Fruit fly (Drosophila melanogaster): ENCODE data around the gene CG9837.

The CG9837 gene

DNA sequence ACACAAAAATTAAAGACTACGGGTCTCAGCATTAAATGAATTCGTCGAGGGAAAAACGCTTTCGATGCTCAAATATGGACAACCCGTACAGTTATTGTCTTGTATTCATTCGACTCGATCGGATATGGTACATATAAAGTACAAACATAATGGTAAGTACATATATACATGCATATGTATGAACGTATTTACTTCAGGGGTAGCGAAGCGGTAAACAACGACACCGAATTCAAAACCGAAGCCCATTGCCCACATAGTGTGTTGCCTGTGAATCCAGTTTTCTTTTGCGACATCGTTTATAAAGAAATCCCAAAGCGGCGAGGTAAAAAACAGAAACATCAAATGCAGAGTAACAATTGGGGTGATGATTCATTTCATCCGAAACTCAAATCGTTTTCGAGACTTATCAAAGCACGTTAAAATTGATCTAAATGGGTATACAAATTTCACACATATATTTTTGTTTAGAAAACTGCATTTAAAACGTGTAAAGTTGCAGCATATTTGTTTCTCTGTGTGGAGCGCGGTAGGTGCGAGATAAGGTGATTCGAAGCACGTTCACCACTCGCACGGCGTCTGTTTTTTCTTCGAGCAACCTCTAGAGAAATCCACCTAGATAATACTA, 925 bp downstream of the CG9837 start:
- no peak for TF ChIP-seq CG8478 (optimal IDR thresholded peaks at IDR 0.05)
- TF ChIP-seq CTCF (optimal IDR thresholded peaks at IDR 0.05): no peak

DNA sequence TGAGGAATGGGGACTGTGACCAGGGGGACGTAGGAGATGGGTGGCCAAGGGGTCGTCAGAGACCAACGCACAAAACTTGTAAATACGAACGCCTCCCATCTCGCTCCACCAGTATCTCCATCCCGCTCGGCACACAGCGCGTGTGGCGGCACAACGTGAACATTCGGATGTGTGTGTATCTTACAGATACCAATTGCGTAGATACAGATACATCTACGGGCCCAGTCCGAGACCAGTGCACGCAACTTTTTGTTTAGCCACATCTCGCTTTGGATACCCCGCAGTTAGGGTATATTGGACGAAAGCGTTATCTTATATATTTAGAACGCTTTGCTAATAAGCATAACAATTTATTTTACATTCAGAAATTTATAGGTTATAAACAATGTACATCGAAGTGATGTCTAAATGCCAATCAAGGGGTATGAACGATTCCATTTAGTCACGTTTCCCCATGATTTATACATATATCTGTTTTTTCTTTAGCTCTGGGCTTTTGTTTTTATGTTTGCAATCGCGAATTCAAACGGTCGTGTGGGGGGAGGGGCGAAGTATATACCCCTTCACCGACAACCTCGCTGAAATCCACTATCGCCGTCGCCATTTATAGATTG, 1.9 kb downstream of the CG9837 start:
- TF ChIP-seq CTCF (optimal IDR thresholded peaks at IDR 0.05): no peak
- TF ChIP-seq CG8478 (optimal IDR thresholded peaks at IDR 0.05): no peak

DNA sequence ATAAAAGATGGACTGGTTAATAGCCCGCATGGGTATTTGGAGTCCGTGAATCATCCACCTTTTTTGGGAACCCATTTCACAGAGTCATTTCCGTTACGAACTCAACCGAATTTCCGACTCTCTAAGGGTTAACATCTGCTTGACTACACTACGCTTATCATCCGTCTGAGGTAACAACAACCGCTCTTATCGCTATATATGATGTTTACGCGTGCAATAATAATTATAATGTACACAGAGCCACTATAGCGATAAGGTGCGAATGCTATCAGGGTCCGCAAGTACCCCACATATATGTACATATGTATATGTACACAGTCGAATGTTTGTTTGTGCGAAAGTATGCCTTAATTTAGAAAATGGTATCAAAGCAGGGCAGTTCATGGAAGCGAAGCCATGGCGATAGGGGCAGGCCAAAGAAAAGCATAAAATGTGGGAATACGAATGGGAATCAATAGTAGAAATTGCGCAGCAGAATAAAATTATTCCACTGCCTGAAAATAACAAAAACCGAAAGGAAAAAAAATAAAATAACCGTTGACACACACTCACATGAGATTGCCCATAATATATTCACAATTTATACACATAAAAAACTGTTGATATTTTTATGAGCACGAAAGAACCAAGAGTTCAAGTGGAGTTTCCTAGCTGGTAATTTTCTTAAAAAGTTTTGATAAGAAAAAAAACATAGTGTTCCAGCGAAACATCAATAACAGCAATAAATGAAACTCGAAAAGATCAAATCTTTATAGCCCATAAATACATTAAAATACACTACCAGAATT, 2.8 kb downstream of the CG9837 start:
- TF ChIP-seq CTCF (optimal IDR thresholded peaks at IDR 0.05) (no peak), CG8478 (optimal IDR thresholded peaks at IDR 0.05) (no peak)

DNA sequence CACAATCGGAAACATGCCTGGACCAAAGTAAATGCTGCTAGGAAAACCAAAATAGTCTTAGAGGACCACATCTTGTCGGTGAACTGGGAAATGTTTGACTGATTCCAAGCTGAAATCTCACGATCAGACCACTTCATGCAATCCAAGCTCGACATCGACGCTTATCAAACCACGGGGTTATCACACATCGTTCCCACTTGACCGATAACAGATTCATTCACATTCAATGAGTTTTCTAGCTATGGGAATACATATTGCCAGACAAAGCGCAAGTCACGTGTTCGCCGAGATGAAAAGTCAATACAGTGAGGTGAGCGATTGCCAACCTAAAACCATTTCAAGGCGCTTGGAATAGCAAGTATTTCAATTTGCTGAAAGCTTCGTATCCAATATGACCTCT, 3.7 kb downstream of the CG9837 start:
- TF ChIP-seq CG8478 (optimal IDR thresholded peaks at IDR 0.05) (no peak), CTCF (optimal IDR thresholded peaks at IDR 0.05) (no peak)

DNA sequence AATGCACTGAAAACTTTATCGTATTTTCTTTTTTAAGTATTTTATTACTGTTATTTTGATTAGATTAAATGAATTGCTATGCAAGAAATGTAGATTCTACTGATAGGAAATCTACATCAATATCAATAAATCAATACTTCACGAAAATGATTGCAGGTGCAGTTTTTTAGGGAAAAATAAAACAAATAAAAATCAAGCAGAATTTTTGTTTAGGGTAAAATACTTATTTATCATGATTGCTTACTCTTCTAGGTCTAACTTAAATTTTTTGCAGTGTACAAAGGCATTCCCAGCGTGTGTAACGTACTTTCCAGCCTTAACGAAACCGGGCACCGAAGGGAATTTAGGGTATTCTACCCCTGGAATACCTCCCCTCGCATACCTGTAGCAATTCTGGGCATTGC, 4.9 kb downstream of the CG9837 start:
- no peak for TF ChIP-seq CTCF (optimal IDR thresholded peaks at IDR 0.05)
- TF ChIP-seq CG8478 (optimal IDR thresholded peaks at IDR 0.05): no peak

DNA sequence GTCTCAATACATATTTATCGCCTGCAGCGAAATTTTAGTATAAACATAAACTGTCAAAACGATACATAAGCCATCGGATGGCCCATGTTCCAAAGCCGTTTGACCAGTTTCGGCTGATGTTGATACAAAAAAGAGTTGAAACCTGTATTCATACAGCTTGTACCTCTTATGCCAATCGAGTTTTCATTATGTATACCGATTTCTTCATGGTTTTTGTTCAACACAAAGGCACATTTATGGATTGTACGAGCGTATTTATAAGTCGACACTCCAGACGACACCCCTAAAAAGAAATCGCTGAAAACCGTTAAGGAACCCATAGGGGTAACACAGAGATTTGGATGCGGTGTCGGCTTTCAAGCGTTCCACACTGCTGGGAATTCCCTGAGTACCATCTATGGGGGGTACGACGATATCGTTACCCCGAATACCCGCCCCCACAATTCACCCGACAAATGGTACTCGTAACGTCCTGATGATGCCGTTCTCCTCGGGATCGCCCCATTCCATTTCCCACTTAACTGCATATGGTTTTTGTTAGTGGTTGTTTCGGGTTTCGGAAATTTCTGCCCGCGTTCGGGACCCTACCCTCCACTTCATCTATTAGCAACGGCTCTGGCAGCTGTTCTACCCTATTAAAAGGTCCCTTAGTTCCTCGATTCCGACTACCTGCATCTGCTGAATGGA, 5.4 kb downstream of the CG9837 start:
- TF ChIP-seq CG8478 (optimal IDR thresholded peaks at IDR 0.05): no peak
- no peak for TF ChIP-seq CTCF (optimal IDR thresholded peaks at IDR 0.05)

DNA sequence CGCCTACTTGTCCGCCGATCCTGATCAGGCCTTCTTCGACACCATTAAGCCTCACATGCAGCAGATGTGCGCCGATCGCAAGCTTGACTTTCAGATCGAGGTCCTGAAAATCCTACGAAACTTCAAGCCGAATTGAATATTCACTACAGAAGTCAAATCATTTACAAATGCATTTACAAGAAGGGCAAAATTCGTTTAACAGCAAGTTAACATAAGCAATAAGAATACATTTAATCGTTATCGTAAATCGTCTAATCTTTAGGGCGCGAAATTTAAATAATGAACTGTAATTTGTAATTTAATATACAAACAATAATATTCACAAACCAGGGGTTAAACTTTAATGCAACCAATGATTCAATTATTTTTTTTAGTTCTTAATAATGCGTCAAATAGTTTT, 6.3 kb downstream of the CG9837 start:
- TF ChIP-seq CG8478 (optimal IDR thresholded peaks at IDR 0.05) (no peak), CTCF (optimal IDR thresholded peaks at IDR 0.05) (no peak)

DNA sequence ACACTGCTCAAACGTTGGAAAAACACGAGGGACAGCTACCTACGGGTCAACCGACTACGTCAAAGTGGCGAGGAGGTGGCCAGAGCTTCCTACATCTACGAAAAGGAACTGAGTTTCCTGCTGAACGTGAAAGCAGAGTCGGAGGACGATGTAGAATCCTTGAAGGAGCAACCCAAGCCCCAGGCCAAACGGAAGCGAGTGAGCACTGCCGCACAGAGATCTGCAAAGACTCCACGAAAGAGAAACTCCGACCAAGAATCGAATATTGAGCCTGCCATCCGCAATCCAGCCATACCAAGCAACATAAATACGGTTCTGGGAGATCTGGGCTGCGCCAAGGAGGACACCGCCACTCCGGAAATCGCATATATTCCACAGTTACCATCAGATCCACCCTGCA, 6.7 kb downstream of the CG9837 start:
- TF ChIP-seq CG8478 (optimal IDR thresholded peaks at IDR 0.05) (no peak), CTCF (optimal IDR thresholded peaks at IDR 0.05) (no peak)

DNA sequence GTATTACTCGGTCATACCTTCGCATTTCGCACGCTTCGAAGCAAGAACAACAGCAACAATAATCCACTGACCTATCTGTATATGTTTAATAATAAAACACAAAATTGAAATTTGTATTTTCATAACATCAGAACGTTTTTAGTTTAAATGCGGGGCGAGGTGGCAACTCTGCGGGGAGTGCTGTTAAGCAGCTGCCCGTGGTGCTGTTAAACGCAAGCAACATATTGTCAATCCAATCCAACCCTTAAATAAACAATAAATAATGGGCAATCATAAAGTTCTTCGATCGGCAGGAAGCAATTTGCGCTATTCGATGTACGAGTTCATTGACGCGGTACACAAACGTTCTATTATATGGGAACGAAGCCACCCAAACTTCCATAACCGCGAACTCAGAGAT, 7.3 kb downstream of the CG9837 start, which contains the start of gene hng2:
Gene hng2 (plus strand): TSS at position 219 of the 400 bp plus-strand sequence.
- TF ChIP-seq CTCF (optimal IDR thresholded peaks at IDR 0.05): no peak
- no peak for TF ChIP-seq CG8478 (optimal IDR thresholded peaks at IDR 0.05)

DNA sequence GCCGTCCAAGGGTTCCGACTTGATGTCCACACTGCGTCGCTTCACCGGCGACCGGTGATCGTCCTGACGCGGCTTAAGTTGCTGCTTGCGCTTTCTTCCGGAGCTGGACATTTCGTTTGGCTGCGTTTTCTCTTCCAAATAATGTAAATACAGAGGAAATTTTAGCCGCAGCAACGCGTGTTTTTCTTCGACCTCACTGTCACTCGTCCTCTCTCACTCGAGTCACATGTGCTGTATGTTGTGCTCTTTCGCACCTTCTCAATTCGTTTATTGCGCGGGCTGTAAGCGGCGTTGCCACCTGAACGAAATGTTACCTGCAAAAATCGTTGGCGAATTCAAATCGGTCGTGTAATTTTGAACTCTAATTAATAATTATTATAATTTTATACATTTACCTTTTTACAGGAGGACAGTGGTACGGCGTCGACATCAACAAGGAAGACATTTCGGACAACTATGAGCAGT, 8.0 kb downstream of the CG9837 start, which contains the start of gene CG9839:
Gene CG9839 (minus strand): TSS at position 415 of the 465 bp plus-strand sequence.
- TF ChIP-seq CG8478 (optimal IDR thresholded peaks at IDR 0.05): no peak
- peak in 1 of 2 experiments; percentile 26 for TF ChIP-seq CTCF (optimal IDR thresholded peaks at IDR 0.05)

DNA sequence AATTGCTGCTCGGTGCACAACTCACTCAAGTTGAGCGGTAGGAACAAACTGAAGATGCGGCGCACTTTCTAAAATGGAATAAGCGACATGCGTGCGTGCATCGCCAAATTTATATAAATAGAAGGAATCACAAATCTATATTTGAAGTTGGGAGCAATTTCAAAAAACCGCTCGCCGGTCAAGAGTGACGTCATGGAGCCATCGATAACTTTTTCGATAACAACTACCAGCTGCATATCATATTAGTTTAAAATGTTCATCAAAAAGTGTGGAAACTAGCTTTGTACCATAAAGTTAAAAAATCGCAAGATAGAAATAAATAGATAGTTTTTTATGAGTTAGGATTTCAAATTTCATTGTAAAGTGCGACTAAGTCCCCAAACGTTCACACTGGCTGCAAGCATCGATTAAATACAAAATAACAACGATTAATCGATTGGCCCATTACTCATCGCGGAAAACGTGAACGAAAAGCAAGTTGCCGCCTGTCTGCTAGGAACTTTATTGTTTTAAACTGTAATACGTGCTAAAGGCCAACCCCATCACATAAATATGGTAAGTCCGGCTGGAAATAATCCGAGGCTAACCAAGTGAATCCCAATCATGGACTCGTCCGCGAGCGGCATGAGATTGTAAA, 12.1 kb downstream of the CG9837 start, which contains the start of the genes Pif1A, Pif1B and CCT7:
Gene Pif1A (minus strand): TSS at position 51 of the 637 bp plus-strand sequence.
Gene Pif1B (minus strand): TSS at position 51 of the 637 bp plus-strand sequence.
Gene CCT7 (plus strand): TSS at position 439 of the 637 bp plus-strand sequence.
- TF ChIP-seq CG8478 (optimal IDR thresholded peaks at IDR 0.05): no peak
- TF ChIP-seq CTCF (optimal IDR thresholded peaks at IDR 0.05): no peak

DNA sequence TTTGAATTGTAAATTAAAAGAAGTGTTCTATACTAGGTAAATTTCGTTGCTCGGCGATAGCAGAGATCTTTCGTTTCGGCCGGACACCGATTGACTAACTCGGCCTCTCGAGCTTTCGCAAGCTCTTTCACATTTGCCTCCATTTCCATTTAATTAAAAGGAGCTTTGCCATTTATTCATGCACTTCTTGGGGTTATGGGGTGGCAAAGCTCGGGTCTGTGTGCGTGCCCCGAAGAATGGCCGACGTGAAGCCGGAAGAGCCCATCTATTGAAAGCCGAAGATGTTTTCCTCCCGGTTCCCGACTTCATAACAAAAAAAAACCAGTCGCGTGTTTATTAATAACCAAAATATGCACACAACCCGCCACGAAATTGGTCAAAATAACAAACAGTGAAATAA, 13.5 kb downstream of the CG9837 start:
- TF ChIP-seq CTCF (optimal IDR thresholded peaks at IDR 0.05): no peak
- TF ChIP-seq CG8478 (optimal IDR thresholded peaks at IDR 0.05): no peak

DNA sequence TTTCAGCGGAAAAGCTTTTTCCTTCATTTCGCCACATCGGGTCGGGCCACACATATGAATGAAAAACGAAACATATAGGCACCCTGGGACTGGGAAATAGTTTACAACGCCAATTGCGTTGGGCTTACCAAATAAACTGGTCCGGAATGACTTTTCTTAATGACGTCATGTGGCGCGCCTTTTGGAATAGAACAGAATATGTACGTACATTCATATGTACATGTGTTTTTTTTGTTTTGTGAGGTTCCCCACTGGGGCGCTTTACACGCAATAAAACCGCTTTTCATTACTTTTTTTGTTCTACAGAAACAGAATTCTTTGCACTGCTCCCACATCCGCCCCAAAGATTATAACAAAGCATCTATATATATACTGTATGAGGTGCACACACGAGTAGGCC, 15.0 kb downstream of the CG9837 start:
- TF ChIP-seq CTCF (optimal IDR thresholded peaks at IDR 0.05) (no peak), CG8478 (optimal IDR thresholded peaks at IDR 0.05) (no peak)

DNA sequence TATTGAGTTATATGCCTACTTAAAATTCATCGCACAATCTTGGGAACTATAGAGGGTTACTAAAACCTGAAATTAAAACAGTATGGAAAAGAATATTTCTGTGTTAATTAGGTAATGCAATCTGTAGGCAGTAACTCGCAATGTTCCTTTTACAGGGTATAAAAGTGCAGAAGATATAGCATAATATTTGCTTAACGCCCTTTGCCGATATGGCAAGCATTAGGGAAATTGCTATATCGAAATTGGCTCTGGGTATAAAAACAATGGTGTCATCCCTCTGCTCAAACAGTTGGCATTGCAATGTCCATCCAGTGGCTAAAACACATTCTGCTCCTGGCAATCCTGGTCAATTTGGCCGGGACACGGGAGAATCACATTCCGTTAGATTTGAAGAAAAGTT, 19.0 kb downstream of the CG9837 start, which contains the start of gene Ir85a:
Gene Ir85a (plus strand): TSS at position 301 of the 400 bp plus-strand sequence.
- no peak for TF ChIP-seq CG8478 (optimal IDR thresholded peaks at IDR 0.05)
